Worm (Caenorhabditis elegans) whole organism, L2 larva: ENCODE results near the gene srw-71.

Experiments used
- R02D3.7 ChIP-seq: fragments of 150-350 bp; optimal IDR thresholded peaks from 2 replicates; lab custom pipeline; 2014; ENCODE audit warnings: missing biosample characterization, missing genetic modification characterization
- aly-2 ChIP-seq: fragments of 150-350 bp; optimal IDR thresholded peaks from 2 replicates; lab custom pipeline; 2014; ENCODE audit warnings: missing biosample characterization, missing genetic modification characterization
- ama-1 ChIP-seq: fragments of 150-350 bp; optimal IDR thresholded peaks from 2 replicates; lab custom pipeline; 2018; ENCODE audit warnings: inconsistent platforms
- blmp-1 ChIP-seq: sonication (generic microtip); optimal IDR thresholded peaks from 2 replicates; lab custom pipeline; 2017; ENCODE audit warnings: missing genetic modification characterization, mild to moderate bottlenecking, missing compliant biosample characterization, antibody characterized with exemption, moderate library complexity; ENCODE audit not compliant: insufficient read depth
- lin-39 ChIP-seq: fragments of 150-350 bp; optimal IDR thresholded peaks from 2 replicates; lab custom pipeline; 2014; ENCODE audit warnings: missing biosample characterization, missing genetic modification reagents, missing genetic modification characterization
- lsy-2 ChIP-seq, 2 experiments: fragments of 150-350 bp in 1 of 2; sonication (generic microtip) in 1 of 2; optimal IDR thresholded peaks; 2 replicates each; lab custom pipeline; 2014 to 2017; ENCODE audit warnings: missing biosample characterization in 2 of 2, missing genetic modification characterization in 2 of 2
- nhr-12 ChIP-seq: fragments of 150-350 bp; optimal IDR thresholded peaks from 2 replicates; lab custom pipeline; 2014; ENCODE audit warnings: missing biosample characterization, missing genetic modification characterization
- nhr-77 ChIP-seq: fragments of 150-350 bp; optimal IDR thresholded peaks from 2 replicates; lab custom pipeline; 2014; ENCODE audit warnings: missing biosample characterization, missing genetic modification characterization
- snpc-4 ChIP-seq: fragments of 150-350 bp; optimal IDR thresholded peaks from 2 replicates; lab custom pipeline; 2014; ENCODE audit warnings: missing biosample characterization, missing genetic modification characterization
- unc-55 ChIP-seq: fragments of 150-350 bp; sonication (generic microtip); optimal IDR thresholded peaks from 3 replicates; lab custom pipeline; 2014; ENCODE audit warnings: missing biosample characterization, missing genetic modification reagents, missing genetic modification characterization
- ztf-11 ChIP-seq: sonication (generic microtip); optimal IDR thresholded peaks from 2 replicates; lab custom pipeline; 2017; ENCODE audit warnings: missing biosample characterization, missing genetic modification characterization
- ztf-4 ChIP-seq: fragments of 150-350 bp; optimal IDR thresholded peaks from 2 replicates; lab custom pipeline; 2014; ENCODE audit warnings: missing biosample characterization, missing genetic modification characterization

DNA sequence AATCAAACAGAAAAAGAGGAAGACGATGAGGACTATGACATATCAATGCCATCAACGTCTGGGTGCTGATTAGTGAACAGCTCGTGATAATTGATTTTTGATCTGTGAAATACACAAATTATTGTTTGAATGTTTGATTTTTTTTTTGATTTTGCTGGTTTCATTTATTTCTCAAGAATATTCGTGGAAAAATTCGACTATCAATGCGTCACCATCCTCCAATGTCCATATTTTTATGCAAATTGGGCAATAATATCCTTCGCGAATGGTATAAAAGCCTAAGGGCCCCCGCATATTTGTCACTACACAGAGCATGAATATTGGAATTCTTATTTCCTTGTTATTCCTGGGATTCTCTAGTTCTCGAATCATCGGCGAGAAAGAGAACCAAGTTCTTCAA is 8.9 kb upstream of the srw-71 start, which contains the start of gene try-13:
- TF ChIP-seq nhr-77 (tag; lab: Kevin White, UChicago) (no peak), snpc-4 (no peak), blmp-1 (tag; lab: Kevin White, UChicago) (no peak), ama-1 (lab: Kevin White, UChicago) (no peak), R02D3.7 (tag; lab: Kevin White, UChicago) (no peak), unc-55 (GFP tag; lab: Kevin White, UChicago) (no peak), ztf-11 (tag; lab: Kevin White, UChicago) (no peak), ztf-4 (tag; lab: Kevin White, UChicago) (no peak), lsy-2 (tag; optimal IDR thresholded peaks at IDR 0.05; lab: Kevin White, UChicago) (no peak), nhr-12 (tag; lab: Kevin White, UChicago) (no peak), lin-39 (no peak), aly-2 (tag; lab: Kevin White, UChicago) (no peak)
